Worm (Caenorhabditis elegans): ENCODE results near the gene T08B1.4.

- TF ChIP-seq dao-5 (tag; optimal IDR thresholded peaks at IDR 0.05): no peak
- no peak for TF ChIP-seq W03F9.2 (tag; optimal IDR thresholded peaks at IDR 0.05)
Measured at ce11 chrV:1943465-1943864, 35.6 kb upstream of the T08B1.4 start.
